ENCODE assay signal across 3 fruit fly cellular contexts in genomic region chr3L:21462860-21463259, dm6.
TF ChIP-seq lines count a peak whose summit lies in the region.

No protein-coding gene starts in this region.

- no peak for TF ChIP-seq CTCF in whole organism, embryonic (GFP tag; optimal IDR thresholded peaks at IDR 0.05; lab: Kevin White, UChicago)

TF ChIP-seq in whole organism, embryonic, 481 proteins besides CTCF, POLR2A, EP300 and RAD21 (continues in another document):
- TF ChIP-seq CG9727 (GFP tag; optimal IDR thresholded peaks at IDR 0.05; lab: Kevin White, UChicago) (peak; percentile 71), Ets97D (GFP tag; optimal IDR thresholded peaks at IDR 0.05; lab: Kevin White, UChicago) (no peak), Sox100B (GFP tag; optimal IDR thresholded peaks at IDR 0.05; lab: Kevin White, UChicago) (peak; percentile 42), Rfx (GFP tag; IDR thresholded peaks at IDR 0.05; lab: Robert Waterston, UW) (no peak), gsb (GFP tag; IDR thresholded peaks at IDR 0.05; lab: Robert Waterston, UW) (no peak), CG6689 (GFP tag; IDR thresholded peaks at IDR 0.05; lab: Robert Waterston, UW) (peak; percentile 15; the same call in 1 of the 2 replicates), cato (GFP tag; optimal IDR thresholded peaks at IDR 0.05; lab: Kevin White, UChicago; ENCODE audit: borderline replicate concordance) (peak; percentile 27), zen (tag; optimal IDR thresholded peaks at IDR 0.05; lab: Kevin White, UChicago) (peak; percentile 15), CG12391 (tag; optimal IDR thresholded peaks at IDR 0.05; lab: Kevin White, UChicago) (peak; percentile 24), pros (GFP tag; optimal IDR thresholded peaks at IDR 0.05; lab: Kevin White, UChicago) (no peak), BtbVII (GFP tag; optimal IDR thresholded peaks at IDR 0.05; lab: Kevin White, UChicago) (no peak), trh (GFP tag; optimal IDR thresholded peaks at IDR 0.05; lab: Kevin White, UChicago) (no peak), Lpt (GFP tag; optimal IDR thresholded peaks at IDR 0.05; lab: Kevin White, UChicago) (no peak), CG11085 (GFP tag; IDR thresholded peaks at IDR 0.05; lab: Robert Waterston, UW) (no peak), Jarid2 (GFP tag; optimal IDR thresholded peaks at IDR 0.05; lab: Kevin White, UChicago) (peak; percentile 23), Ssrp (tag; optimal IDR thresholded peaks at IDR 0.05; lab: Kevin White, UChicago) (peak; percentile 32), CG34422 (GFP tag; IDR thresholded peaks at IDR 0.05; lab: Robert Waterston, UW) (no peak), CG1647 (GFP tag; optimal IDR thresholded peaks at IDR 0.05; lab: Kevin White, UChicago) (no peak), CG11504 (tag; optimal IDR thresholded peaks at IDR 0.05; lab: Kevin White, UChicago) (peak; percentile 46), ase (GFP tag; IDR thresholded peaks at IDR 0.05; lab: Robert Waterston, UW) (no peak), ato (GFP tag; IDR thresholded peaks at IDR 0.05; lab: Robert Waterston, UW; ENCODE audit: partially characterized antibody) (no peak), CG14710 (tag; optimal IDR thresholded peaks at IDR 0.05; lab: Kevin White, UChicago) (peak; percentile 59), Hr78 (GFP tag; optimal IDR thresholded peaks at IDR 0.05; lab: Kevin White, UChicago) (peak in 1 of 2 experiments; percentile 35), CG17361 (GFP tag; IDR thresholded peaks at IDR 0.05; lab: Robert Waterston, UW) (peak; percentile 73), CG2678 (tag; optimal IDR thresholded peaks at IDR 0.05; lab: Kevin White, UChicago) (peak; percentile 24), salm (tag; optimal IDR thresholded peaks at IDR 0.05; lab: Kevin White, UChicago) (no peak), CG7839 (tag; optimal IDR thresholded peaks at IDR 0.05; lab: Kevin White, UChicago) (peak; percentile 28), CG31441 (GFP tag; IDR thresholded peaks at IDR 0.05; lab: Robert Waterston, UW) (peak; percentile 49; the same call in 1 of the 2 replicates), Six4 (GFP tag; optimal IDR thresholded peaks at IDR 0.05; lab: Kevin White, UChicago) (no peak), Side (GFP tag; optimal IDR thresholded peaks at IDR 0.05; lab: Kevin White, UChicago) (no peak)

TF ChIP-seq in whole organism, prepupa, 60 proteins besides CTCF, POLR2A, EP300 and RAD21:
- TF ChIP-seq Ets21C (GFP tag; optimal IDR thresholded peaks at IDR 0.05; lab: Kevin White, UChicago) (no peak), Eip93F (GFP tag; optimal IDR thresholded peaks at IDR 0.05; lab: Kevin White, UChicago) (no peak), CG32006 (GFP tag; optimal IDR thresholded peaks at IDR 0.05; lab: Kevin White, UChicago) (peak; percentile 4), spab (GFP tag; optimal IDR thresholded peaks at IDR 0.05; lab: Kevin White, UChicago) (no peak), esn (GFP tag; optimal IDR thresholded peaks at IDR 0.05; lab: Kevin White, UChicago) (no peak), Eip78C (GFP tag; lab: Kevin White, UChicago) (peak; percentile 0), dsx (GFP tag; optimal IDR thresholded peaks at IDR 0.05; lab: Kevin White, UChicago; ENCODE audit: poor library complexity, severe bottlenecking) (no peak)
TF ChIP-seq in whole organism, prepupa: peak in this region for 2.

TF ChIP-seq in whole organism, pupa, 21 proteins besides CTCF, POLR2A, EP300 and RAD21:
- TF ChIP-seq Snoo (tag; optimal IDR thresholded peaks at IDR 0.05; lab: Kevin White, UChicago) (no peak), CG8159 (tag; optimal IDR thresholded peaks at IDR 0.05; lab: Kevin White, UChicago) (no peak), D1 (tag; optimal IDR thresholded peaks at IDR 0.05; lab: Kevin White, UChicago) (no peak), CG14655 (GFP tag; optimal IDR thresholded peaks at IDR 0.05; lab: Kevin White, UChicago) (peak; percentile 15), CG12605 (GFP tag; IDR thresholded peaks at IDR 0.05; lab: Robert Waterston, UW) (no peak)

Comparison
In these comparisons a context has a peak if more than half of its experiments do, and no peak if none do; other contexts are left out.
1. Of the 7 proteins assayed by ChIP-seq in both whole organism, embryonic and whole organism, prepupa: peak only in whole organism, embryonic: Sox102F; only in whole organism, prepupa: none; in both: none; in neither: 6.